Fruit fly (Drosophila melanogaster) whole organism: ENCODE results near the gene CG32537.

Experiments used
- CG8478 ChIP-seq: fragments of >200 bp; optimal IDR thresholded peaks from 2 replicates; lab custom pipeline; 2018; ENCODE audit warnings: inconsistent platforms
- Dll ChIP-seq: fragments of >200 bp; optimal IDR thresholded peaks from 2 replicates; lab custom pipeline; 2017
- EcR ChIP-seq, 2 experiments: fragments of >200 bp; optimal IDR thresholded peaks; 2 replicates each; lab custom pipeline; 2017; ENCODE audit warnings: missing biosample characterization in 2 of 2, missing genetic modification characterization in 2 of 2, missing genetic modification reagents in 2 of 2
- pan ChIP-seq: fragments of >200 bp; optimal IDR thresholded peaks from 2 replicates; lab custom pipeline; 2017
- psq ChIP-seq: fragments of >200 bp; optimal IDR thresholded peaks from 2 replicates; lab custom pipeline; 2017
- usp ChIP-seq: fragments of >200 bp; optimal IDR thresholded peaks from 2 replicates; lab custom pipeline; 2017; ENCODE audit warnings: missing biosample characterization, missing genetic modification characterization, mixed read lengths

The CG32537 gene

dm6 chrX:19315421-19316260 lies 39.3 kb upstream of the CG32537 start:
- TF ChIP-seq pan (lab: Kevin White, UChicago) (no peak), usp (GFP tag; lab: Kevin White, UChicago) (no peak), EcR (GFP tag; optimal IDR thresholded peaks at IDR 0.05; lab: Kevin White, UChicago) (no peak), psq (lab: Kevin White, UChicago) (no peak)

DNA sequence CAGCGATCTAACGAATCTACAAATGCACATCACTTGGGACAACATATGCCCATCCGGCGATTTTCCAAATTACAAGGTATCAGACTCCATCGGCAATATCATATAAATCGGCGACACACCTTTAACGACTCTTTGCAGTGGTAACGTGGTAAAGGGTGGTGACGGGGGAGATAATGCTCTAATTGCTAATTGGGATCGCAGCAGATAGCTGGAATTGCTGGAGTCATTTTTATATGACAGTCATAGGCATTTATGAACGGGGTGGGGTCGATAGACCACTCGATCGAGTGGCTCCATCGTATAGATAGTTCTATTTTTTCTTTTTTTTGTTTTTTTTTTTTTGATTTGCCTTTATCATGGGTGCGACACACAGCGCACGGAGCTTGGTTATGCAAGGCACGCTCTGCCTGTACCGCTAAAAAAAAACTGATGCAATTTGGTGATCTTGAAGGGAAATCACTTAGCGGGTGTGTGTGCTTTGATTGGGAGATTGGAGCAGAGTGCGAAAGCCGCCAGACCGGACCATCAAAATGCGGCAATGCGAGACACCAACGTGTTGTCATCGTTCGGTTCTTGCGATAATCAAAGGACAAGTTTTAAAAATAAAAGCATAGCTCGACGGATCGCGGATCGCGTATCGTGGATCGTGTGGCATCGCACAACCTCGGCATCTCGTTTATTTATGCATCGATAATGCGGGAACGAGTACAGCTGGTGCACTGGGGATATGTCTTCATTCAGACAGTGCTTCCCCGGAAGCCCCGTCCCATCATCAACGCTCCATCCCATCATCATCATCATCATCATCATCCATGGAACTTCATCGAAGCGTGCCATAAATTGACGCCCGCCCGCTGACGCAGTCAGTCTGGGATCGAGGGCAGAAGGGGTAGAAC lies 38.2 kb upstream of the CG32537 start:
- TF ChIP-seq CG8478 (no peak), Dll (no peak), usp (GFP tag; lab: Kevin White, UChicago) (no peak), pan (lab: Kevin White, UChicago) (no peak), EcR (GFP tag; optimal IDR thresholded peaks at IDR 0.05; lab: Kevin White, UChicago) (no peak), psq (lab: Kevin White, UChicago) (no peak)

DNA sequence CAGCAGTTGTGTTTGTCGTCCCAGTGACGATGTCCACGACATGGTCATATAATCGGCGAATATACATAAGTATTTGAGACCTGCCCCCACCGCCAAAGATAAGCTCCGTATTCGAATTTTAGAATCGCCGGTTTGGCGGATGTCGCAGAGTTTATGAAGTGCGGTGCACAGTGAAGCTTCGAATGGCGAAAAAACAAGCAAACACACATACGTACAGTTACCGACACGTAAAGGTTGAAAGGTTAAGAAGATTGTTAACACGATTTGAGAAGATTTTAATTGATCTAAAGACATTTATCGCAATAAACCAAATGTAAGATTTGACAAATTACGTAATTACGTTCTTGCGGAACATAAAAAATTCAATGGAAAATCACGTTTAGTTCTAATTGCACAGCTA lies 33.3 kb upstream of the CG32537 start:
- TF ChIP-seq CG8478 (no peak), pan (lab: Kevin White, UChicago) (no peak), psq (lab: Kevin White, UChicago) (no peak), usp (GFP tag; lab: Kevin White, UChicago) (no peak), Dll (no peak), EcR (GFP tag; optimal IDR thresholded peaks at IDR 0.05; lab: Kevin White, UChicago) (no peak)

- TF ChIP-seq Dll (no peak), pan (lab: Kevin White, UChicago) (no peak), CG8478 (no peak), EcR (GFP tag; optimal IDR thresholded peaks at IDR 0.05; lab: Kevin White, UChicago) (no peak), psq (lab: Kevin White, UChicago) (no peak), usp (GFP tag; lab: Kevin White, UChicago) (no peak)
Observed at dm6 chrX:19307810-19308456, 31.6 kb upstream of the CG32537 start, which contains the start of gene CG8051. Gene CG8051 (minus strand): TSS chrX:19307925.

dm6 chrX:19306531-19306930 lies 30.2 kb upstream of the CG32537 start:
- TF ChIP-seq EcR (GFP tag; optimal IDR thresholded peaks at IDR 0.05; lab: Kevin White, UChicago) = no peak
- TF ChIP-seq pan (lab: Kevin White, UChicago) = no peak
- TF ChIP-seq psq (lab: Kevin White, UChicago) = no peak

DNA sequence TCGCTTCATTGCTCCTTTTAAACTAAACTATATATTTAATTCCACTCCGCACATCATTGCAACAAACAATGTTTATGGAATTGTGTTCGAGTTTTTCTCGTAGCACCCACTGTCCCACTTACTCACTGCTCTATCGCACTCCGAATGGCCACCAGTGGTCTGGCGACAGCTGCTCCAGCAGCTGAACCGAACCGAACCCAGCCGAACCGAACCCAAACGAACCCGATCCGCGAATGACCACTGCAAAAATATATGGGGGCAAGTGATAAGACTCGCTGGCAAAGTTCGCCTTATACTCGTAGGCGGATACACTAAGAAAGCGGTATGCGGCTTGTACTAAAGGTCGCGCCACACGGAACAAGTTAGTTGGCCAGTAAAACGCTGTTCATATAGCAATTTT lies 28.8 kb upstream of the CG32537 start:
- TF ChIP-seq psq (lab: Kevin White, UChicago) = no peak
- TF ChIP-seq Dll = no peak
- no peak for TF ChIP-seq pan (lab: Kevin White, UChicago)
- TF ChIP-seq EcR (GFP tag; optimal IDR thresholded peaks at IDR 0.05; lab: Kevin White, UChicago) = no peak
- no peak for TF ChIP-seq CG8478
- no peak for TF ChIP-seq usp (GFP tag; lab: Kevin White, UChicago)

DNA sequence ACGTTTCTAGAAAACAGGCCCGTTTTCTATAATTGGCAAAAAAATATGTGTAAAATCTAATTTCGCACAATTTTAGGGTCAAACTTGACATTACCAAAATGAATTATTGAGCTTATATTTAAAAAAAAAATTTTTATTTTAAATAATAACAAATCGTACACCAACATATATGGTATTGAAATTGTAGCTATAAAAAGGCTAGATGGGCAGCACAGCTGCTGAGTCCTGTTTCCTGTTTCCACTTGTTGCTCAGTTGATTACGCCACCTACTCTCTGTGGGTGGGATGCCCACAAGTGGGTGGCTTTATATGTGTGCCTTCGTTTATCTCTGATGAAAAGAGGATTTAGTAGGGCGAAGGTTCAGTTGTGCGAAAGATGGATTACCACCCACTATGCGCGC lies 23.0 kb upstream of the CG32537 start:
- TF ChIP-seq pan (lab: Kevin White, UChicago) (no peak), CG8478 (no peak), Dll (no peak), usp (GFP tag; lab: Kevin White, UChicago) (no peak), EcR (GFP tag; optimal IDR thresholded peaks at IDR 0.05; lab: Kevin White, UChicago) (no peak), psq (lab: Kevin White, UChicago) (no peak)

DNA sequence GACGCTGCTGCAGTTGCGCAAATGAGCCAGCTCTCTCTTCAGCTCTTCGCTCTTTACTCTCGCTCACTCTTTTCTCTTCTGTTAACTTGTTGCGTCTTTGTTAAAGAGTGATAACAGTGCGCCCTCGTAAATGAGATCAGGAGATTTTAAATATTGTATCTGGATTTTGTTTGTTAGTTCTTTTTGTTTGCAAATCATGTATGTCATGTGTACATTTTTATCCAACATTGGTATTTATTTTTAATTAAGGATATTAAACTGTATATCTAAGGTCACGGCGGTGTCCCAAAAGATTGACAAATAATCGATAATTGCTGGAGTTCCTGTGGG lies 22.4 kb upstream of the CG32537 start:
- TF ChIP-seq EcR (GFP tag; optimal IDR thresholded peaks at IDR 0.05; lab: Kevin White, UChicago) (no peak), psq (lab: Kevin White, UChicago) (no peak), pan (lab: Kevin White, UChicago) (no peak), CG8478 (no peak), Dll (no peak), usp (GFP tag; lab: Kevin White, UChicago) (no peak)

DNA sequence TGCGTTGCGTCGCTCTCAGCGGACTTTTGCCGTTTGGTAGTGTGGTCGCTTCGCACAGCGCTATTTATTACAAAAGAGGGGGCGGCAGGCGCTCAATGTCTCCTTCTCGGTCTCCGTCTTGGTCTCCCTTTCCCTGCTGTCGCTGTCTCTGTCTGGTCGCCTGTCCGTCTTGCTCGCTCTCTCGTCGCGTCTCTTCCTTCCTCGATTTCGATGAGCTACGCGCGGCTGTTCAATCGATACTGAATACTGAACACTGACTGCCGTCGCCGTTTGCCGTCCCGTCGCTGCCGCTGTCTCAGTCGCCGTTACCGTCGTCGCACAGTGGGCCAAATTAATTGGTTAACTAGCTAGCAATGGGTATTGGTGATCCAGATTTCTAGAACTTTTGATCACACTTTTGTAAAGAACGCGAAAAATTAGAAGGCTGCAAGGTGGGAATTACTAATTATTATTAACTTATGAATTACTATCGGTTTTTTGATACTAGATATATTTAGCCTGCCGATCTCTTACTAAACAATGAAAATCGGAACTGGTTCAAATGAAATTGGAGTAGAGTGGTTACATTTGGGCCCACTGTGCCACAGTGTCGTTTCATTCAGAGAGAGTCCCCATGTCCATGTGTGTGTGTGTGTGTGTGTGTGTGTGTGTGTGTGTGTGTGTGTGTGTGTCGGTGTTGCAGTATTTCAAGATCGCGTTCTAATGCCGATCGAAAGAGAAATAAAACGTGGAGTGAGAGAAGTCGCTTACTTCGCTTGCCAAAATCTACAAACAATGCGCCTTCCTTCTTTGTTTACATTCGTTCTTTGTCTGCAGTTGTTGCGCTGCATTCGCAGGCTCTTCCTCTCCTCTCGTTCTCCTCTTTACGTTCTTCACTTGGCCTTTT lies 21.8 kb upstream of the CG32537 start, which contains the start of gene CG8034:
Gene CG8034 (minus strand): TSS at position 264 of the 886 bp plus-strand sequence.
- TF ChIP-seq EcR (GFP tag; optimal IDR thresholded peaks at IDR 0.05; lab: Kevin White, UChicago) (no peak), CG8478 (no peak), psq (lab: Kevin White, UChicago) (no peak), usp (GFP tag; lab: Kevin White, UChicago) (no peak), pan (lab: Kevin White, UChicago) (no peak), Dll (no peak)

DNA sequence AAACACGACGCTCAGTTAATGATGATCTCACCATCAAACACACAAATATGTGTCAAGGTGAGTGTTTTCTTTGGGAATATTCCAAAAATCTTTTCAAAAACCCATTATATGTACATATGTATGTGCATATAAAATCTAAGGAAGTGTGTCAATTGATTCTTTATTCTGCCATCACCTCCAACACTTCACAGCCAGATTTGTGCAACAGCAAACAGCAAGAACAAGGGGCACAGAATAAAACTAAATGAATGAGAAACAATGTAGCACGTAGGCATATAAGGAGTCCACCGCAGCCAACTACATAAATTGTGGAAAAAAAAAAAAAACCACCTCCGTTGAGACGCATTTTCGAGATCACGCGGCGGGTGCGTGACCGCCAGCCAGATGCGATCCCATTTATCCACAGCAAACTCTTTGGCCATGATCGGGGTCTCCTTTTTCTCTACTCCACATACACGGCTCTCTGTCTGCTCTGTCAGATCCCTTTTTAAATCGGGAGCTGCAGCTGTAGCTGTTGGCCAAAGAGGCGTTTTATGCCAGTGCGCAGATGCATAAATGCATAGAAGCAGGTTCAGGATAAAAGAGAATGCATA lies 19.6 kb upstream of the CG32537 start:
- TF ChIP-seq usp (GFP tag; lab: Kevin White, UChicago) (no peak), Dll (no peak), pan (lab: Kevin White, UChicago) (no peak), psq (lab: Kevin White, UChicago) (no peak), EcR (GFP tag; optimal IDR thresholded peaks at IDR 0.05; lab: Kevin White, UChicago) (no peak), CG8478 (no peak)
